Worm (Caenorhabditis elegans): ENCODE data around the gene T01C8.3.

T01C8.3 gene

ce11 chrX:16775335-16775835 lies 7.6 kb downstream of the T01C8.3 start:
- TF ChIP-seq hlh-13 (GFP tag; optimal IDR thresholded peaks at IDR 0.05), result no peak
- peak; percentile 54 for TF ChIP-seq elt-2 (tag; optimal IDR thresholded peaks at IDR 0.05)

- TF ChIP-seq pag-3 (tag; optimal IDR thresholded peaks at IDR 0.05; ENCODE audit: borderline replicate concordance), result no peak
Observed at ce11 chrX:16773421-16773820, 9.6 kb downstream of the T01C8.3 start.

- no peak for TF ChIP-seq elt-2 (tag; optimal IDR thresholded peaks at IDR 0.05)
- no peak for TF ChIP-seq ceh-31 (tag; optimal IDR thresholded peaks at IDR 0.05)
- TF ChIP-seq lim-6 (tag; optimal IDR thresholded peaks at IDR 0.05), result no peak
- TF ChIP-seq fax-1 (tag; optimal IDR thresholded peaks at IDR 0.05), result no peak
- TF ChIP-seq T23F11.4 (GFP tag; optimal IDR thresholded peaks at IDR 0.05), result no peak
- no peak for TF ChIP-seq hlh-30 (tag; optimal IDR thresholded peaks at IDR 0.05; ENCODE audit: insufficient read depth)
- no peak for TF ChIP-seq pat-9 (tag; optimal IDR thresholded peaks at IDR 0.05)
- no peak for TF ChIP-seq unc-3 (GFP tag; conservative IDR thresholded peaks at IDR 0.05)
- TF ChIP-seq unc-3 (tag; optimal IDR thresholded peaks at IDR 0.05), result no peak
- TF ChIP-seq rnt-1 (tag; optimal IDR thresholded peaks at IDR 0.05), result no peak
- no peak for TF ChIP-seq dve-1 (tag; optimal IDR thresholded peaks at IDR 0.05)
- no peak for TF ChIP-seq ceh-18 (tag; optimal IDR thresholded peaks at IDR 0.05)
- TF ChIP-seq Y22D7AL.16 (tag; optimal IDR thresholded peaks at IDR 0.05), result no peak
Observed at ce11 chrX:16772112-16772731, 10.8 kb downstream of the T01C8.3 start.

DNA sequence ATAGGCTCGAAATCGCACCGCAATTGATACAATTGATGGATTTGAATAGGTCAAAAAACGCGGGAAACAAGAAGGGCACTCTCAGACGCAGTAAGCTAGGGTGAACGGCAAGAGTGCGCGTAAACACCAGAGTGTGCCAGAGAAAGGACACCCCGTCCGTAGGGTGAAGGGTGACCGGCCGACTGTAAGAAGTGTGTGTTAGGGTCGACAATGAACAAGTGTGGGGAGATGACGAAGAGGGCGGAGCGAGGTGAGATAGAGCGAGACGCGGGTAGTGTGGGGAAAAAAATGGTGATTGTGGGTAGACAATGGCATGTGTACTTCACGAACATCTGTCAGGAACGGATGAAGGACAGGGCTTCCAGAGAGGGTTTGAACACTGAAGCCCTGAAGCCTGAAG lies 12.1 kb downstream of the T01C8.3 start:
- TF ChIP-seq fkh-10 (GFP tag; optimal IDR thresholded peaks at IDR 0.05) (no peak), dve-1 (tag; optimal IDR thresholded peaks at IDR 0.05) (no peak), che-1 (tag; optimal IDR thresholded peaks at IDR 0.05) (no peak), C08G9.2 (tag; optimal IDR thresholded peaks at IDR 0.05) (peak; percentile 26), unc-3 (GFP tag; conservative IDR thresholded peaks at IDR 0.05) (no peak), unc-3 (tag; optimal IDR thresholded peaks at IDR 0.05) (no peak), unc-55 (GFP tag; optimal IDR thresholded peaks at IDR 0.05) (no peak), ceh-22 (tag; optimal IDR thresholded peaks at IDR 0.05) (no peak), sdc-2 (tag; optimal IDR thresholded peaks at IDR 0.05) (peak; percentile 66), ceh-31 (tag; optimal IDR thresholded peaks at IDR 0.05) (peak; percentile 38), mec-3 (tag; optimal IDR thresholded peaks at IDR 0.05; ENCODE audit: borderline replicate concordance) (peak; percentile 19), ceh-19 (GFP tag; optimal IDR thresholded peaks at IDR 0.05) (no peak), ceh-6 (GFP tag; optimal IDR thresholded peaks at IDR 0.05) (no peak), zip-5 (tag; optimal IDR thresholded peaks at IDR 0.05) (no peak), ceh-18 (tag; optimal IDR thresholded peaks at IDR 0.05) (peak; percentile 6), ceh-14 (tag; optimal IDR thresholded peaks at IDR 0.05) (no peak), sox-2 (GFP tag; IDR thresholded peaks at IDR 0.05) (no peak), pros-1 (tag; optimal IDR thresholded peaks at IDR 0.05) (no peak), nfya-1 (tag; optimal IDR thresholded peaks at IDR 0.05) (peak; percentile 16), eyg-1 (tag; optimal IDR thresholded peaks at IDR 0.05) (no peak), lin-11 (tag; optimal IDR thresholded peaks at IDR 0.05) (no peak), tbx-7 (tag; optimal IDR thresholded peaks at IDR 0.05) (no peak), ets-4 (tag; optimal IDR thresholded peaks at IDR 0.05) (no peak), C38D4.7 (GFP tag; optimal IDR thresholded peaks at IDR 0.05) (no peak), hlh-15 (tag; optimal IDR thresholded peaks at IDR 0.05) (no peak), syd-9 (tag; optimal IDR thresholded peaks at IDR 0.05) (peak; percentile 5), ref-2 (tag; optimal IDR thresholded peaks at IDR 0.05) (peak; percentile 15), rnt-1 (tag; optimal IDR thresholded peaks at IDR 0.05) (peak; percentile 9), pat-9 (tag; optimal IDR thresholded peaks at IDR 0.05) (no peak), ceh-9 (tag; optimal IDR thresholded peaks at IDR 0.05) (no peak), ceh-24 (tag; optimal IDR thresholded peaks at IDR 0.05) (no peak), sox-4 (tag; optimal IDR thresholded peaks at IDR 0.05) (no peak), ceh-2 (tag; optimal IDR thresholded peaks at IDR 0.05) (peak; percentile 5), ceh-48 (tag; optimal IDR thresholded peaks at IDR 0.05) (no peak), tbx-2 (tag; optimal IDR thresholded peaks at IDR 0.05) (peak; percentile 10), pha-4 (tag; optimal IDR thresholded peaks at IDR 0.05) (no peak), pax-1 (tag; optimal IDR thresholded peaks at IDR 0.05) (no peak), fkh-6 (tag; optimal IDR thresholded peaks at IDR 0.05) (no peak)

All from whole organism, late embryonic.